Fruit fly (Drosophila melanogaster) S2 (cell line): ENCODE measurements around the gene NPF.

Experiments used
- CG8478 ChIP-seq: fragments of >200 bp; optimal IDR thresholded peaks from 2 replicates; lab custom pipeline; 2018
- CTCF ChIP-seq, 2 experiments: fragments of >200 bp; optimal IDR thresholded peaks; 2 replicates each; lab custom pipeline; 2018

DNA sequence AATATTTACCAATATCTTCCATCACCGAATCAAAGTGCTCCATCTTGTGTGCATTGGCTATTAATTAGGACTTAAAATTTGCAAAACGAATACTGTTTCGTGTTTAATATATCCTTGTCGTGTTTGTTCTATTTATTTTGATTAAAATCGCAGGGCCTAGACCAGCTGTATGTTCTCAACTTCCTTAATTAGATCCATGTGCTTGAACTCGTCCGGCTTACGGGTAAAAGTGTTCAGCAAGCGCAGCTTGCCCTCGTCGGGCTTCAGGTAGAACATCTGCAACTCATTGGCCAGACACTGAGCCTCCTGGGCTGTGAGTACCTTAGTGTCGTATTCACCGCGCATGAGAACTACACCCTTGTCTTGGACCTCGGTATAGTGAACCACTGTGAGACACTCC is 4.3 kb downstream of the NPF start, which contains the start of gene CG12783:
- no peak for TF ChIP-seq CG8478 (lab: Kevin White, UChicago)
- TF ChIP-seq CTCF (optimal IDR thresholded peaks at IDR 0.05; lab: Kevin White, UChicago) = no peak
